Fruit fly (Drosophila melanogaster): Measurements from ENCODE around the gene RpL26.

- no peak for TF ChIP-seq bab1 (GFP tag; optimal IDR thresholded peaks at IDR 0.05)
- no peak for TF ChIP-seq kay (GFP tag; ENCODE audit: borderline replicate concordance)
- TF ChIP-seq Clk (GFP tag; optimal IDR thresholded peaks at IDR 0.05), result no peak
- no peak for TF ChIP-seq toe (GFP tag; optimal IDR thresholded peaks at IDR 0.05)
- no peak for TF ChIP-seq CG11617 (GFP tag; optimal IDR thresholded peaks at IDR 0.05)
- no peak for TF ChIP-seq CG12768 (GFP tag; optimal IDR thresholded peaks at IDR 0.05)
- no peak for TF ChIP-seq Mnt (GFP tag; optimal IDR thresholded peaks at IDR 0.05)
- no peak for TF ChIP-seq Crg-1 (GFP tag; optimal IDR thresholded peaks at IDR 0.05)
- no peak for TF ChIP-seq CG14711 (tag; optimal IDR thresholded peaks at IDR 0.05)
- peak; percentile 31 for TF ChIP-seq pad (GFP tag; optimal IDR thresholded peaks at IDR 0.05)
These were observed 1.1 kb upstream of the RpL26 start for dm6 chr3L:18897459-18898085.

All from whole organism, adult.